Fruit fly (Drosophila melanogaster): ENCODE results near the gene CG1958.
A peak's percentile ranks its signal among the peaks of the same experiment; 100 is the strongest.

Gene CG1958

DNA sequence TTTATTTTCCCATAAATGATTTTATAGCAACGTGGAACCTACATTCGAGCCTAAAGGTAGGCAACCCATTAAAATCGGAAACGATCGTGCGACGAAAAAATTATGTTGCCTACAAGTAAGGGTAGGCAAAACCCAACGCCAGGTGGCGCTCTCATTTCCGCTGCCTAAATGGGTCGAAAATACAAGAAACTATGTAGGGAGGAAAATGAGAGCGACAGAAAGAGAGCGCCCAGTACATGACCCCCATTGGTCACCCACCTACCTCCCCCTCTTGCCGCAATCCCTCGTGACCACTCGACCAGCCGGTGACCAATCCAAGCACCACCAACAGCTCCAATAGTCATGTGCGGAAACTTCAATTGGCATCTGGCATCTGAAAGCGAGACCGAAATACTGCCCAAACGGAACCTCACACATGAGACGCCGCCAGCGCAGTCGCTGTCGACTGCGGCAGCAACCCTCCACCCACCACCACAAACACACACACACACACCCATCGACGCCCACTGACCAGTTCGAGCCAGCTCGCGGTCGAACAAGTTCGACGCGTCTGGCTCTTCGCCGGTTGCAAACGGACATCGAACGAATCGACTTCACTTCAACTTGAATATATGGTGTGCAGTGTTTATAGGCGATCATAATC is 24.6 kb upstream of the CG1958 start (continued):
- peak; percentile 44 for TF ChIP-seq CG4617 (GFP tag; optimal IDR thresholded peaks at IDR 0.05; ENCODE audit: borderline replicate concordance)
- no peak for TF ChIP-seq kay (GFP tag; optimal IDR thresholded peaks at IDR 0.05)
- peak; percentile 76 for TF ChIP-seq CG1529 (GFP tag; optimal IDR thresholded peaks at IDR 0.05)
- peak; percentile 82 for TF ChIP-seq H2.0 (GFP tag; IDR thresholded peaks at IDR 0.05)
- TF ChIP-seq peb (GFP tag; IDR thresholded peaks at IDR 0.05): 0 out of 2 replicates have a peak, but pooled peaks have one; percentile 14
- peak; percentile 76 for TF ChIP-seq jing (GFP tag; optimal IDR thresholded peaks at IDR 0.05)
- TF ChIP-seq sens-2 (GFP tag; IDR thresholded peaks at IDR 0.05): peak; percentile 89
- TF ChIP-seq CG1024 (GFP tag; IDR thresholded peaks at IDR 0.05): peak; percentile 79
- peak; percentile 57; the same call in 2 of the 3 replicates for TF ChIP-seq croc (GFP tag; conservative IDR thresholded peaks at IDR 0.05)
- peak; percentile 77 for TF ChIP-seq Ptx1 (GFP tag; IDR thresholded peaks at IDR 0.05)
- peak; percentile 5 for TF ChIP-seq pros (GFP tag; optimal IDR thresholded peaks at IDR 0.05)
- peak; percentile 87 for TF ChIP-seq CG8089 (GFP tag; optimal IDR thresholded peaks at IDR 0.05)
- TF ChIP-seq CG4404 (GFP tag; IDR thresholded peaks at IDR 0.05): peak; percentile 45; the same call in 1 of the 2 replicates
- TF ChIP-seq CG9609 (GFP tag; optimal IDR thresholded peaks at IDR 0.05): peak; percentile 74
- peak; percentile 84 for TF ChIP-seq stc (GFP tag; IDR thresholded peaks at IDR 0.05)
- TF ChIP-seq C15 (GFP tag; IDR thresholded peaks at IDR 0.05): 0 out of 3 replicates have a peak, but pooled peaks have one; percentile 63
- peak; percentile 83; the same call in 2 of the 3 replicates for TF ChIP-seq otp (GFP tag; IDR thresholded peaks at IDR 0.05)
- peak; percentile 73 for TF ChIP-seq ara (GFP tag; IDR thresholded peaks at IDR 0.05)
- TF ChIP-seq CG17568 (GFP tag; optimal IDR thresholded peaks at IDR 0.05): peak; percentile 67
- no peak for TF ChIP-seq GATAe (GFP tag; conservative IDR thresholded peaks at IDR 0.05)
- peak; percentile 81 for TF ChIP-seq tin (GFP tag; optimal IDR thresholded peaks at IDR 0.05)
- peak; percentile 70 for TF ChIP-seq CG16863 (GFP tag; optimal IDR thresholded peaks at IDR 0.05)
- no peak for TF ChIP-seq BEAF-32 (GFP tag; optimal IDR thresholded peaks at IDR 0.05)
- TF ChIP-seq CG6683 (GFP tag; optimal IDR thresholded peaks at IDR 0.05): peak; percentile 36
- peak; percentile 74 for TF ChIP-seq slp2 (GFP tag; optimal IDR thresholded peaks at IDR 0.05)
- peak; percentile 59 for TF ChIP-seq Elba2 (GFP tag; optimal IDR thresholded peaks at IDR 0.05)
- peak; percentile 55; the same call in 2 of the 3 replicates for TF ChIP-seq so (GFP tag; IDR thresholded peaks at IDR 0.05)
- peak; percentile 82 for TF ChIP-seq dysf (GFP tag; IDR thresholded peaks at IDR 0.05)
- peak; percentile 36 for TF ChIP-seq tup (GFP tag; optimal IDR thresholded peaks at IDR 0.05)
- TF ChIP-seq CG18764 (GFP tag; optimal IDR thresholded peaks at IDR 0.05): peak; percentile 82
- no peak for TF ChIP-seq CG8478 (optimal IDR thresholded peaks at IDR 0.05)
- TF ChIP-seq ranshi (GFP tag; IDR thresholded peaks at IDR 0.05): peak; percentile 76
- TF ChIP-seq scrt (GFP tag; optimal IDR thresholded peaks at IDR 0.05): peak; percentile 68
- TF ChIP-seq gsb (GFP tag; IDR thresholded peaks at IDR 0.05): peak; percentile 69
- peak; percentile 76 for TF ChIP-seq CG14050 (GFP tag; IDR thresholded peaks at IDR 0.05)
- peak; percentile 72; the same call in 2 of the 3 replicates for TF ChIP-seq CG34422 (GFP tag; IDR thresholded peaks at IDR 0.05)
- TF ChIP-seq CG14014 (GFP tag; IDR thresholded peaks at IDR 0.05): peak; percentile 78
- TF ChIP-seq CG4424 (GFP tag; optimal IDR thresholded peaks at IDR 0.05): peak; percentile 83
- TF ChIP-seq Abd-B (GFP tag; optimal IDR thresholded peaks at IDR 0.05): peak; percentile 24
- no peak; the same call in 1 of the 2 replicates for TF ChIP-seq CG42726 (GFP tag; IDR thresholded peaks at IDR 0.05; ENCODE audit: partially characterized antibody)
- peak; percentile 69 for TF ChIP-seq CG9932 (GFP tag; IDR thresholded peaks at IDR 0.05)
- peak; percentile 98 for TF ChIP-seq Med (GFP tag)
- peak; percentile 74 for TF ChIP-seq CG14710 (tag; optimal IDR thresholded peaks at IDR 0.05)
- peak; percentile 14; the same call in 1 of the 2 replicates for TF ChIP-seq klu (GFP tag; IDR thresholded peaks at IDR 0.05)
- TF ChIP-seq CG2120 (GFP tag; optimal IDR thresholded peaks at IDR 0.05): peak; percentile 26
- TF ChIP-seq Fer3 (tag; optimal IDR thresholded peaks at IDR 0.05): peak; percentile 79
- peak; percentile 40 for TF ChIP-seq CG12299 (tag; optimal IDR thresholded peaks at IDR 0.05)
- peak; percentile 68 for TF ChIP-seq CG3847 (GFP tag; IDR thresholded peaks at IDR 0.05)
- TF ChIP-seq trh (GFP tag; optimal IDR thresholded peaks at IDR 0.05): peak; percentile 43
- peak; percentile 75 for TF ChIP-seq sqz (GFP tag; optimal IDR thresholded peaks at IDR 0.05)
- no peak for TF ChIP-seq vfl (GFP tag; optimal IDR thresholded peaks at IDR 0.05)

All from whole organism, embryonic.